Worm (Caenorhabditis elegans) whole organism, L1 larva: Measurements from ENCODE around the gene F57F4.1.

Source experiments
- C34B4.2 ChIP-seq: sonication (generic microtip); optimal IDR thresholded peaks from 2 replicates; lab custom pipeline; 2017; ENCODE audit warnings: mild to moderate bottlenecking, missing genetic modification characterization, missing compliant biosample characterization
- F16B12.6 ChIP-seq: fragments of 150-350 bp; optimal IDR thresholded peaks from 2 replicates; lab custom pipeline; 2014; ENCODE audit warnings: missing biosample characterization, missing genetic modification characterization
- Y116A8C.19 ChIP-seq: sonication (generic microtip); optimal IDR thresholded peaks from 2 replicates; lab custom pipeline; 2016; ENCODE audit warnings: missing compliant biosample characterization, missing genetic modification characterization, borderline replicate concordance
- alr-1 ChIP-seq: fragments of 200-800 bp; sonication (Bioruptor generic); optimal IDR thresholded peaks from 2 replicates; lab custom pipeline; 2018; ENCODE audit warnings: borderline replicate concordance, mild to moderate bottlenecking, missing genetic modification characterization, missing compliant biosample characterization
- aly-2 ChIP-seq: fragments of 150-350 bp; optimal IDR thresholded peaks from 2 replicates; lab custom pipeline; 2014; ENCODE audit warnings: missing biosample characterization, missing genetic modification characterization
- ama-1 ChIP-seq: fragments of 150-350 bp; optimal IDR thresholded peaks from 2 replicates; lab custom pipeline; 2014
- blmp-1 ChIP-seq: fragments of 150-350 bp; optimal IDR thresholded peaks from 2 replicates; lab custom pipeline; 2014; ENCODE audit warnings: missing biosample characterization, missing genetic modification characterization
- ceh-82 ChIP-seq, 3 experiments: fragments of 150-350 bp in 1 of 3; sonication (generic microtip) in 2 of 3; optimal IDR thresholded peaks; 2 replicates each; lab custom pipeline; 2014 to 2017; ENCODE audit warnings: missing biosample characterization in 3 of 3, missing genetic modification characterization in 3 of 3
- ces-1 ChIP-seq: fragments of 150-350 bp; optimal IDR thresholded peaks from 2 replicates; lab custom pipeline; 2014; ENCODE audit warnings: missing biosample characterization, missing genetic modification reagents, missing genetic modification characterization
- dsc-1 ChIP-seq: sonication (generic microtip); optimal IDR thresholded peaks from 2 replicates; lab custom pipeline; 2016; ENCODE audit warnings: mild to moderate bottlenecking, missing genetic modification characterization, missing compliant biosample characterization
- efl-1 ChIP-seq, 4 experiments: fragments of 150-350 bp; optimal IDR thresholded peaks in 3 of 4; peaks in 1 of 4; 1 replicate in 1 of 4; 2 replicates in 3 of 4; lab custom pipeline; 2014; ENCODE audit warnings: missing biosample characterization in 2 of 4, missing genetic modification characterization in 2 of 4, missing genetic modification reagents in 2 of 4
- efl-3 ChIP-seq: fragments of 200-800 bp; sonication (Bioruptor generic); optimal IDR thresholded peaks from 2 replicates; lab custom pipeline; 2018; ENCODE audit warnings: mild to moderate bottlenecking, missing genetic modification characterization, missing compliant biosample characterization
- egl-13 ChIP-seq: sonication (generic microtip); optimal IDR thresholded peaks from 2 replicates; lab custom pipeline; 2016; ENCODE audit warnings: missing genotype, missing genetic modification reagents, missing genetic modification characterization, missing compliant biosample characterization
- egl-27 ChIP-seq, 2 experiments: fragments of 150-350 bp in 1 of 2; sonication (generic microtip); optimal IDR thresholded peaks; 3 replicates each; lab custom pipeline; 2017 to 2018; ENCODE audit warnings: missing biosample characterization in 2 of 2, missing genetic modification characterization in 2 of 2, missing genetic modification reagents in 2 of 2
- elt-2 ChIP-seq: sonication (generic microtip); optimal IDR thresholded peaks from 2 replicates; lab custom pipeline; 2016; ENCODE audit warnings: missing genetic modification characterization, mild to moderate bottlenecking, inconsistent platforms, missing compliant biosample characterization, missing genetic modification reagents
- ets-5 ChIP-seq: fragments of 200-800 bp; sonication (Bioruptor generic); IDR thresholded peaks from 2 replicates; pipeline ENCODE4 v1.3.6; 2022; ENCODE audit warnings: missing genetic modification characterization, missing compliant biosample characterization
- fkh-10 ChIP-seq: sonication (generic microtip); optimal IDR thresholded peaks from 2 replicates; lab custom pipeline; 2017; ENCODE audit warnings: missing biosample characterization, missing genetic modification reagents, missing genetic modification characterization
- fkh-4 ChIP-seq: sonication (generic microtip); optimal IDR thresholded peaks from 2 replicates; lab custom pipeline; 2016; ENCODE audit warnings: missing compliant biosample characterization, missing genetic modification characterization, borderline replicate concordance
- grh-1 ChIP-seq: fragments of 200-800 bp; sonication (Bioruptor generic); IDR thresholded peaks from 2 replicates; pipeline ENCODE4 v1.3.6; 2022; ENCODE audit warnings: missing genetic modification reagents, missing genetic modification characterization, missing compliant biosample characterization
- hlh-17 ChIP-seq: fragments of 200-800 bp; sonication (Bioruptor generic); optimal IDR thresholded peaks from 2 replicates; lab custom pipeline; 2018; ENCODE audit warnings: missing genetic modification characterization, mild to moderate bottlenecking, missing compliant biosample characterization, moderate library complexity, borderline replicate concordance
- hlh-4 ChIP-seq: sonication (generic microtip); optimal IDR thresholded peaks from 2 replicates; lab custom pipeline; 2016; ENCODE audit warnings: mild to moderate bottlenecking, missing genetic modification characterization, missing compliant biosample characterization
- irx-1 ChIP-seq: sonication (generic microtip); optimal IDR thresholded peaks from 2 replicates; lab custom pipeline; 2016; ENCODE audit warnings: missing genetic modification characterization, missing compliant biosample characterization
- isw-1 ChIP-seq: fragments of 200-800 bp; sonication (Bioruptor generic); IDR thresholded peaks from 2 replicates; pipeline ENCODE4 v1.3.6; 2022; ENCODE audit warnings: missing genetic modification characterization, missing compliant biosample characterization
- lin-13 ChIP-seq: fragments of 150-350 bp; optimal IDR thresholded peaks from 2 replicates; lab custom pipeline; 2014; ENCODE audit warnings: missing biosample characterization, missing genetic modification reagents, missing genetic modification characterization
- lin-15B ChIP-seq: fragments of 150-350 bp; sonication (generic microtip); optimal IDR thresholded peaks from 3 replicates; lab custom pipeline; 2014; ENCODE audit warnings: missing biosample characterization, missing genetic modification characterization
- lin-35 ChIP-seq, 2 experiments: fragments of 150-350 bp; optimal IDR thresholded peaks; 2 replicates each; lab custom pipeline; 2014; ENCODE audit warnings: missing biosample characterization in 2 of 2, missing genetic modification characterization in 2 of 2, missing genetic modification reagents in 2 of 2
- lin-39 ChIP-seq: fragments of 150-350 bp; optimal IDR thresholded peaks from 2 replicates; lab custom pipeline; 2014; ENCODE audit warnings: missing biosample characterization, missing genetic modification reagents, missing genetic modification characterization
- lir-3 ChIP-seq: sonication (generic microtip); optimal IDR thresholded peaks from 2 replicates; lab custom pipeline; 2016; ENCODE audit warnings: mild to moderate bottlenecking, missing genetic modification characterization, moderate library complexity, missing compliant biosample characterization; ENCODE audit not compliant: poor library complexity
- mab-9 ChIP-seq: fragments of 200-800 bp; sonication (Bioruptor generic); IDR thresholded peaks from 2 replicates; pipeline ENCODE4 v1.3.6; 2022; ENCODE audit warnings: missing genetic modification reagents, missing genetic modification characterization, missing compliant biosample characterization
- mdl-1 ChIP-seq, 2 experiments: fragments of 150-350 bp; optimal IDR thresholded peaks; 2 replicates each; lab custom pipeline; 2014 to 2017; ENCODE audit warnings: missing biosample characterization in 2 of 2, missing genetic modification characterization in 2 of 2, inconsistent platforms in 1 of 2
- mef-2 ChIP-seq: fragments of 150-350 bp; optimal IDR thresholded peaks from 2 replicates; lab custom pipeline; 2014; ENCODE audit warnings: missing biosample characterization, missing genetic modification characterization
- nhr-11 ChIP-seq: fragments of 150-350 bp; optimal IDR thresholded peaks from 2 replicates; lab custom pipeline; 2014; ENCODE audit warnings: missing biosample characterization, missing genetic modification characterization
- nhr-19 ChIP-seq: fragments of 200-800 bp; sonication (Bioruptor generic); conservative IDR thresholded peaks from 2 replicates; pipeline ENCODE4 v1.3.6; 2022; ENCODE audit warnings: missing genetic modification characterization, missing compliant biosample characterization
- nhr-20 ChIP-seq: sonication (generic microtip); optimal IDR thresholded peaks from 2 replicates; lab custom pipeline; 2016; ENCODE audit warnings: mild to moderate bottlenecking, missing genetic modification characterization, missing compliant biosample characterization
- nhr-237 ChIP-seq: fragments of 150-350 bp; optimal IDR thresholded peaks from 2 replicates; lab custom pipeline; 2014; ENCODE audit warnings: missing biosample characterization, missing genetic modification characterization
- nhr-28 ChIP-seq: fragments of 150-350 bp; optimal IDR thresholded peaks from 2 replicates; lab custom pipeline; 2014; ENCODE audit warnings: missing biosample characterization, missing genetic modification characterization
- nhr-47 ChIP-seq: sonication (generic microtip); optimal IDR thresholded peaks from 2 replicates; lab custom pipeline; 2016; ENCODE audit warnings: mild to moderate bottlenecking, missing genetic modification characterization, moderate library complexity, missing compliant biosample characterization
- nhr-71 ChIP-seq: sonication (generic microtip); optimal IDR thresholded peaks from 2 replicates; lab custom pipeline; 2016; ENCODE audit warnings: mild to moderate bottlenecking, missing genetic modification characterization, moderate library complexity, missing compliant biosample characterization
- nhr-76 ChIP-seq: sonication (generic microtip); optimal IDR thresholded peaks from 2 replicates; lab custom pipeline; 2017; ENCODE audit warnings: missing biosample characterization, missing genetic modification characterization
- nhr-77 ChIP-seq: fragments of 150-350 bp; optimal IDR thresholded peaks from 2 replicates; lab custom pipeline; 2014; ENCODE audit warnings: missing biosample characterization, missing genetic modification characterization
- nhr-90 ChIP-seq: sonication (generic microtip); optimal IDR thresholded peaks from 2 replicates; lab custom pipeline; 2016; ENCODE audit warnings: mild to moderate bottlenecking, missing genetic modification characterization, missing compliant biosample characterization; ENCODE audit not compliant: poor library complexity
- pqm-1 ChIP-seq: sonication (generic microtip); optimal IDR thresholded peaks from 3 replicates; lab custom pipeline; 2017; ENCODE audit warnings: missing biosample characterization, missing genetic modification characterization
- skn-1 ChIP-seq: fragments of 150-350 bp; optimal IDR thresholded peaks from 2 replicates; lab custom pipeline; 2014; ENCODE audit warnings: missing biosample characterization, missing genetic modification characterization
- snu-23 ChIP-seq: sonication (generic microtip); optimal IDR thresholded peaks from 2 replicates; lab custom pipeline; 2016; ENCODE audit warnings: missing genetic modification characterization, missing compliant biosample characterization
- sptf-1 ChIP-seq: fragments of 150-350 bp; optimal IDR thresholded peaks from 2 replicates; lab custom pipeline; 2014; ENCODE audit warnings: missing biosample characterization, missing genetic modification characterization
- sup-37 ChIP-seq: fragments of 200-800 bp; sonication (Bioruptor generic); optimal IDR thresholded peaks from 2 replicates; lab custom pipeline; 2018; ENCODE audit warnings: mild to moderate bottlenecking, missing genetic modification characterization, missing compliant biosample characterization
- tbx-2 ChIP-seq: sonication (generic microtip); optimal IDR thresholded peaks from 2 replicates; lab custom pipeline; 2016; ENCODE audit warnings: missing genetic modification characterization, missing compliant biosample characterization
- unc-130 ChIP-seq: fragments of 150-350 bp; optimal IDR thresholded peaks from 2 replicates; lab custom pipeline; 2017; ENCODE audit warnings: missing biosample characterization, missing genetic modification characterization, inconsistent platforms
- vab-15 ChIP-seq: sonication (generic microtip); optimal IDR thresholded peaks from 2 replicates; lab custom pipeline; 2017; ENCODE audit warnings: missing genotype, mild to moderate bottlenecking, missing genetic modification characterization, missing compliant biosample characterization
- zip-4 ChIP-seq: fragments of 200-800 bp; sonication (Bioruptor generic); optimal IDR thresholded peaks from 2 replicates; lab custom pipeline; 2018; ENCODE audit warnings: mild to moderate bottlenecking, missing genetic modification characterization, moderate library complexity, missing compliant biosample characterization
- ztf-11 ChIP-seq, 2 experiments: sonication (generic microtip); optimal IDR thresholded peaks; 2 replicates each; lab custom pipeline; 2016 to 2017; ENCODE audit warnings: missing genetic modification characterization in 2 of 2, missing biosample characterization in 1 of 2, missing compliant biosample characterization in 1 of 2
- ztf-4 ChIP-seq: fragments of 150-350 bp; optimal IDR thresholded peaks from 2 replicates; lab custom pipeline; 2014; ENCODE audit warnings: missing biosample characterization, missing genetic modification characterization

Gene F57F4.1

ce11 chrV:6346043-6346618 is 44.1 kb upstream of the F57F4.1 start (continued):
- TF ChIP-seq ets-5 (no peak), nhr-11 (tag; lab: Kevin White, UChicago) (no peak), elt-2 (tag; lab: Kevin White, UChicago) (no peak), ztf-4 (no peak), mdl-1 (tag; optimal IDR thresholded peaks at IDR 0.05; lab: Kevin White, UChicago) (no peak), nhr-77 (no peak), nhr-28 (tag; lab: Kevin White, UChicago) (no peak), alr-1 (tag; lab: Kevin White, UChicago) (no peak), blmp-1 (tag; lab: Kevin White, UChicago) (no peak), ceh-82 (tag; optimal IDR thresholded peaks at IDR 0.05; lab: Kevin White, UChicago) (peak in 1 of 3 experiments; percentile 3), dsc-1 (tag; lab: Kevin White, UChicago) (peak; percentile 80), C34B4.2 (tag; lab: Kevin White, UChicago) (no peak), egl-27 (tag; optimal IDR thresholded peaks at IDR 0.05; lab: Kevin White, UChicago) (no peak), lin-15B (tag; lab: Kevin White, UChicago) (no peak), sptf-1 (no peak), isw-1 (GFP tag; lab: Robert Waterston, UW) (no peak), fkh-10 (GFP tag; lab: Kevin White, UChicago) (no peak), nhr-19 (GFP tag; lab: Robert Waterston, UW) (no peak; the same call in 1 of the 2 replicates), ces-1 (no peak), irx-1 (tag; lab: Kevin White, UChicago) (no peak), fkh-4 (tag; lab: Kevin White, UChicago) (peak; percentile 40), lin-39 (tag; lab: Kevin White, UChicago) (no peak), nhr-20 (tag; lab: Kevin White, UChicago) (no peak), F16B12.6 (tag; lab: Kevin White, UChicago) (no peak), snu-23 (GFP tag; lab: Kevin White, UChicago) (no peak), nhr-90 (tag; lab: Kevin White, UChicago) (no peak), nhr-76 (tag; lab: Kevin White, UChicago) (no peak), nhr-47 (no peak), efl-1 (optimal IDR thresholded peaks at IDR 0.05; lab: Kevin White, UChicago) (no peak), efl-1 (GFP tag; optimal IDR thresholded peaks at IDR 0.05 in 1 of 2; lab: Kevin White, UChicago) (peak in 1 of 2 experiments; percentile 10), tbx-2 (peak; percentile 8), lin-13 (GFP tag; lab: Kevin White, UChicago) (no peak), sup-37 (GFP tag; lab: Kevin White, UChicago) (no peak), vab-15 (tag; lab: Kevin White, UChicago) (no peak), lir-3 (tag; lab: Kevin White, UChicago) (no peak), unc-130 (tag; lab: Kevin White, UChicago) (peak; percentile 39), zip-4 (GFP tag; lab: Kevin White, UChicago) (no peak), ztf-11 (tag; optimal IDR thresholded peaks at IDR 0.05; lab: Kevin White, UChicago) (no peak), skn-1 (tag; lab: Kevin White, UChicago) (no peak), efl-3 (GFP tag; lab: Kevin White, UChicago) (no peak), pqm-1 (tag; lab: Kevin White, UChicago) (no peak), hlh-17 (no peak), grh-1 (no peak), mab-9 (GFP tag; lab: Robert Waterston, UW) (no peak), egl-13 (tag; lab: Kevin White, UChicago) (no peak), Y116A8C.19 (tag; lab: Kevin White, UChicago) (no peak), nhr-71 (tag; lab: Kevin White, UChicago) (peak; percentile 51), nhr-237 (no peak), lin-35 (GFP tag; optimal IDR thresholded peaks at IDR 0.05; lab: Kevin White, UChicago) (no peak), aly-2 (tag; lab: Kevin White, UChicago) (no peak), ama-1 (lab: Kevin White, UChicago) (no peak), mef-2 (no peak), hlh-4 (tag; lab: Kevin White, UChicago) (no peak)
